Worm (Caenorhabditis elegans) whole organism, young adult: ENCODE data around the gene vang-1.

Experiments used
- F10E7.11 ChIP-seq: sonication (generic microtip); optimal IDR thresholded peaks from 2 replicates; lab custom pipeline; 2017; ENCODE audit warnings: mild to moderate bottlenecking, missing genetic modification characterization, moderate library complexity, missing compliant biosample characterization
- F22D6.2 ChIP-seq: sonication (generic microtip); optimal IDR thresholded peaks from 2 replicates; lab custom pipeline; 2016; ENCODE audit warnings: mild to moderate bottlenecking, missing genetic modification characterization, missing compliant biosample characterization
- F49E8.2 ChIP-seq: sonication (generic microtip); optimal IDR thresholded peaks from 3 replicates; lab custom pipeline; 2017; ENCODE audit warnings: missing genetic modification characterization, mild to moderate bottlenecking, missing compliant biosample characterization, antibody characterized with exemption, moderate library complexity; ENCODE audit not compliant: insufficient read depth
- ama-1 ChIP-seq, 3 experiments: fragments of 150-350 bp in 1 of 3; sonication (generic microtip) in 2 of 3; optimal IDR thresholded peaks; 2 replicates each; lab custom pipeline; 2014 to 2018; ENCODE audit warnings: missing biosample characterization in 2 of 3, missing genetic modification characterization in 2 of 3, missing genetic modification reagents in 2 of 3
- bed-1 ChIP-seq: fragments of 200-800 bp; sonication (Bioruptor generic); IDR thresholded peaks from 2 replicates; pipeline ENCODE4 v1.3.6; 2022; ENCODE audit warnings: missing genetic modification reagents, missing genetic modification characterization, missing compliant biosample characterization

- no peak for TF ChIP-seq ama-1 (optimal IDR thresholded peaks at IDR 0.05; lab: Kevin White, UChicago)
- no peak for TF ChIP-seq ama-1 (GFP tag; optimal IDR thresholded peaks at IDR 0.05; lab: Kevin White, UChicago)
- TF ChIP-seq bed-1 (GFP tag; lab: Robert Waterston, UW): no peak
- no peak for TF ChIP-seq F22D6.2
- TF ChIP-seq F10E7.11 (tag; lab: Kevin White, UChicago): no peak
- TF ChIP-seq F49E8.2 (tag; lab: Kevin White, UChicago): no peak
These were observed 21.7 kb upstream of the vang-1 start, which contains the start of gene F53B3.6 for ce11 chrX:2863946-2864345.
